Fruit fly (Drosophila melanogaster): ENCODE results near the gene CG4022.
A peak's percentile ranks its signal among the peaks of the same experiment; 100 is the strongest.

The CG4022 gene

dm6 chr3L:9432810-9433587 lies 22.4 kb upstream of the CG4022 start (continued):
- TF ChIP-seq Med (GFP tag) (peak; percentile 71), Mes4 (GFP tag; optimal IDR thresholded peaks at IDR 0.05) (no peak), Jarid2 (GFP tag; optimal IDR thresholded peaks at IDR 0.05) (no peak), sd (tag; optimal IDR thresholded peaks at IDR 0.05) (peak; percentile 82), kah (GFP tag; optimal IDR thresholded peaks at IDR 0.05) (peak; percentile 64), CG9932 (GFP tag; IDR thresholded peaks at IDR 0.05) (0 out of 2 replicates have a peak, but pooled peaks have one; percentile 7), Dref (GFP tag; IDR thresholded peaks at IDR 0.05) (no peak), gsb-n (tag; optimal IDR thresholded peaks at IDR 0.05) (no peak), CG6689 (GFP tag; IDR thresholded peaks at IDR 0.05) (no peak), Dfd (GFP tag; optimal IDR thresholded peaks at IDR 0.05) (no peak), CG16813 (GFP tag; IDR thresholded peaks at IDR 0.05; ENCODE audit: partially characterized antibody) (no peak), Bdp1 (GFP tag; optimal IDR thresholded peaks at IDR 0.05) (no peak), Aef1 (GFP tag; IDR thresholded peaks at IDR 0.05) (no peak), esg (GFP tag; conservative IDR thresholded peaks at IDR 0.05) (no peak), CG11456 (GFP tag; IDR thresholded peaks at IDR 0.05) (peak; percentile 47; the same call in 1 of the 3 replicates), grn (GFP tag; optimal IDR thresholded peaks at IDR 0.05) (peak; percentile 72), CG15601 (tag; optimal IDR thresholded peaks at IDR 0.05) (no peak), CG11093 (GFP tag; IDR thresholded peaks at IDR 0.05) (no peak), sug (tag; optimal IDR thresholded peaks at IDR 0.05) (no peak), CG10321 (GFP tag; IDR thresholded peaks at IDR 0.05) (no peak), CG17829 (tag; optimal IDR thresholded peaks at IDR 0.05) (no peak)

- TF ChIP-seq D19A (tag; optimal IDR thresholded peaks at IDR 0.05) (peak; percentile 9), CG32767 (GFP tag; IDR thresholded peaks at IDR 0.05) (0 out of 2 replicates have a peak, but pooled peaks have one; percentile 13), crol (GFP tag; IDR thresholded peaks at IDR 0.05) (peak; percentile 24; the same call in 1 of the 2 replicates), pho (GFP tag; optimal IDR thresholded peaks at IDR 0.05) (no peak), D19B (GFP tag; optimal IDR thresholded peaks at IDR 0.05) (peak; percentile 55), Nf-YC (tag; optimal IDR thresholded peaks at IDR 0.05) (no peak), eve (GFP tag; optimal IDR thresholded peaks at IDR 0.05) (no peak), CG12104 (GFP tag; optimal IDR thresholded peaks at IDR 0.05) (no peak), ftz-f1 (GFP tag; optimal IDR thresholded peaks at IDR 0.05) (peak; percentile 51), Med (GFP tag) (peak; percentile 59), row (GFP tag; IDR thresholded peaks at IDR 0.05) (0 out of 3 replicates have a peak, but pooled peaks have one; percentile 37), NFAT (GFP tag; IDR thresholded peaks at IDR 0.05) (peak; percentile 35; the same call in 1 of the 2 replicates), ara (GFP tag; IDR thresholded peaks at IDR 0.05) (0 out of 2 replicates have a peak, but pooled peaks have one; percentile 23), ato (GFP tag; IDR thresholded peaks at IDR 0.05; ENCODE audit: partially characterized antibody) (peak; percentile 26; the same call in 1 of the 2 replicates), sr (GFP tag; IDR thresholded peaks at IDR 0.05) (peak; percentile 91), Blimp-1 (GFP tag; optimal IDR thresholded peaks at IDR 0.05) (no peak), lola (GFP tag; optimal IDR thresholded peaks at IDR 0.05) (no peak), cg (GFP tag; optimal IDR thresholded peaks at IDR 0.05) (peak; percentile 8), CG18262 (tag; optimal IDR thresholded peaks at IDR 0.05) (no peak), sob (GFP tag; IDR thresholded peaks at IDR 0.05) (peak; percentile 22; the same call in 1 of the 2 replicates), onecut (GFP tag; IDR thresholded peaks at IDR 0.05) (no peak), al (GFP tag; IDR thresholded peaks at IDR 0.05) (no peak), sd (tag; optimal IDR thresholded peaks at IDR 0.05) (peak; percentile 75), CG42726 (GFP tag; IDR thresholded peaks at IDR 0.05; ENCODE audit: partially characterized antibody) (0 out of 2 replicates have a peak, but pooled peaks have one; percentile 21), CG3995 (GFP tag; optimal IDR thresholded peaks at IDR 0.05) (no peak), shn (GFP tag; optimal IDR thresholded peaks at IDR 0.05) (no peak), Taf1 (GFP tag; IDR thresholded peaks at IDR 0.05) (no peak), CG2712 (tag; optimal IDR thresholded peaks at IDR 0.05) (no peak), Camta (GFP tag; optimal IDR thresholded peaks at IDR 0.05) (no peak)
These were observed 21.4 kb upstream of the CG4022 start for dm6 chr3L:9431848-9432623.

Data from whole organism, embryonic.